Worm (Caenorhabditis elegans) whole organism, L1 larva: ENCODE results near the gene cest-32.
A peak's percentile ranks its signal among the peaks of the same experiment; 100 is the strongest.

Experiments
- C04F5.9 ChIP-seq: sonication (generic microtip); optimal IDR thresholded peaks from 2 replicates; lab custom pipeline; 2016; ENCODE audit warnings: missing genetic modification characterization, missing compliant biosample characterization
- C16A3.4 ChIP-seq: fragments of 150-350 bp; optimal IDR thresholded peaks from 2 replicates; lab custom pipeline; 2014; ENCODE audit warnings: missing biosample characterization, missing genetic modification characterization
- alr-1 ChIP-seq: fragments of 200-800 bp; sonication (Bioruptor generic); optimal IDR thresholded peaks from 2 replicates; lab custom pipeline; 2018; ENCODE audit warnings: borderline replicate concordance, mild to moderate bottlenecking, missing genetic modification characterization, missing compliant biosample characterization
- aly-2 ChIP-seq: fragments of 150-350 bp; optimal IDR thresholded peaks from 2 replicates; lab custom pipeline; 2014; ENCODE audit warnings: missing biosample characterization, missing genetic modification characterization
- ama-1 ChIP-seq: fragments of 150-350 bp; optimal IDR thresholded peaks from 2 replicates; lab custom pipeline; 2014
- blmp-1 ChIP-seq: fragments of 150-350 bp; optimal IDR thresholded peaks from 2 replicates; lab custom pipeline; 2014; ENCODE audit warnings: missing biosample characterization, missing genetic modification characterization
- ceh-82 ChIP-seq, 3 experiments: fragments of 150-350 bp in 1 of 3; sonication (generic microtip) in 2 of 3; optimal IDR thresholded peaks; 2 replicates each; lab custom pipeline; 2014 to 2017; ENCODE audit warnings: missing biosample characterization in 3 of 3, missing genetic modification characterization in 3 of 3
- ces-1 ChIP-seq: fragments of 150-350 bp; optimal IDR thresholded peaks from 2 replicates; lab custom pipeline; 2014; ENCODE audit warnings: missing biosample characterization, missing genetic modification reagents, missing genetic modification characterization
- dsc-1 ChIP-seq: sonication (generic microtip); optimal IDR thresholded peaks from 2 replicates; lab custom pipeline; 2016; ENCODE audit warnings: mild to moderate bottlenecking, missing genetic modification characterization, missing compliant biosample characterization
- efl-1 ChIP-seq, 4 experiments: fragments of 150-350 bp; optimal IDR thresholded peaks in 3 of 4; peaks in 1 of 4; 1 replicate in 1 of 4; 2 replicates in 3 of 4; lab custom pipeline; 2014; ENCODE audit warnings: missing biosample characterization in 2 of 4, missing genetic modification characterization in 2 of 4, missing genetic modification reagents in 2 of 4
- egl-13 ChIP-seq: sonication (generic microtip); optimal IDR thresholded peaks from 2 replicates; lab custom pipeline; 2016; ENCODE audit warnings: missing genotype, missing genetic modification reagents, missing genetic modification characterization, missing compliant biosample characterization
- egl-27 ChIP-seq, 2 experiments: fragments of 150-350 bp in 1 of 2; sonication (generic microtip); optimal IDR thresholded peaks; 3 replicates each; lab custom pipeline; 2017 to 2018; ENCODE audit warnings: missing biosample characterization in 2 of 2, missing genetic modification characterization in 2 of 2, missing genetic modification reagents in 2 of 2
- elt-2 ChIP-seq: sonication (generic microtip); optimal IDR thresholded peaks from 2 replicates; lab custom pipeline; 2016; ENCODE audit warnings: missing genetic modification characterization, mild to moderate bottlenecking, inconsistent platforms, missing compliant biosample characterization, missing genetic modification reagents
- elt-3 ChIP-seq, 6 experiments: fragments of 150-350 bp in 1 of 6; sonication (generic microtip); optimal IDR thresholded peaks; 2 replicates each; lab custom pipeline; 2017 to 2018; ENCODE audit warnings: missing biosample characterization in 6 of 6, missing genetic modification characterization in 6 of 6, inconsistent platforms in 1 of 6
- fkh-10 ChIP-seq: sonication (generic microtip); optimal IDR thresholded peaks from 2 replicates; lab custom pipeline; 2017; ENCODE audit warnings: missing biosample characterization, missing genetic modification reagents, missing genetic modification characterization
- grh-1 ChIP-seq: fragments of 200-800 bp; sonication (Bioruptor generic); IDR thresholded peaks from 2 replicates; pipeline ENCODE4 v1.3.6; 2022; ENCODE audit warnings: missing genetic modification reagents, missing genetic modification characterization, missing compliant biosample characterization
- hlh-17 ChIP-seq: fragments of 200-800 bp; sonication (Bioruptor generic); optimal IDR thresholded peaks from 2 replicates; lab custom pipeline; 2018; ENCODE audit warnings: missing genetic modification characterization, mild to moderate bottlenecking, missing compliant biosample characterization, moderate library complexity, borderline replicate concordance
- hpl-2 ChIP-seq: fragments of 150-350 bp; optimal IDR thresholded peaks from 2 replicates; lab custom pipeline; 2014; ENCODE audit warnings: missing biosample characterization, missing genetic modification reagents, missing genetic modification characterization
- lin-14 ChIP-seq: fragments of 200-800 bp; sonication (Bioruptor generic); optimal IDR thresholded peaks from 2 replicates; lab custom pipeline; 2018; ENCODE audit warnings: mild to moderate bottlenecking, missing genetic modification characterization, moderate library complexity, missing compliant biosample characterization
- lin-35 ChIP-seq, 2 experiments: fragments of 150-350 bp; optimal IDR thresholded peaks; 2 replicates each; lab custom pipeline; 2014; ENCODE audit warnings: missing biosample characterization in 2 of 2, missing genetic modification characterization in 2 of 2, missing genetic modification reagents in 2 of 2
- lin-39 ChIP-seq: fragments of 150-350 bp; optimal IDR thresholded peaks from 2 replicates; lab custom pipeline; 2014; ENCODE audit warnings: missing biosample characterization, missing genetic modification reagents, missing genetic modification characterization
- lir-3 ChIP-seq: sonication (generic microtip); optimal IDR thresholded peaks from 2 replicates; lab custom pipeline; 2016; ENCODE audit warnings: mild to moderate bottlenecking, missing genetic modification characterization, moderate library complexity, missing compliant biosample characterization; ENCODE audit not compliant: poor library complexity
- lsy-2 ChIP-seq, 2 experiments: fragments of 150-350 bp; optimal IDR thresholded peaks; 2 replicates each; lab custom pipeline; 2014; ENCODE audit warnings: missing biosample characterization in 2 of 2, missing genetic modification characterization in 2 of 2
- mab-9 ChIP-seq: fragments of 200-800 bp; sonication (Bioruptor generic); IDR thresholded peaks from 2 replicates; pipeline ENCODE4 v1.3.6; 2022; ENCODE audit warnings: missing genetic modification reagents, missing genetic modification characterization, missing compliant biosample characterization
- mdl-1 ChIP-seq, 2 experiments: fragments of 150-350 bp; optimal IDR thresholded peaks; 2 replicates each; lab custom pipeline; 2014 to 2017; ENCODE audit warnings: missing biosample characterization in 2 of 2, missing genetic modification characterization in 2 of 2, inconsistent platforms in 1 of 2
- nhr-11 ChIP-seq: fragments of 150-350 bp; optimal IDR thresholded peaks from 2 replicates; lab custom pipeline; 2014; ENCODE audit warnings: missing biosample characterization, missing genetic modification characterization
- nhr-19 ChIP-seq: fragments of 200-800 bp; sonication (Bioruptor generic); conservative IDR thresholded peaks from 2 replicates; pipeline ENCODE4 v1.3.6; 2022; ENCODE audit warnings: missing genetic modification characterization, missing compliant biosample characterization
- nhr-20 ChIP-seq: sonication (generic microtip); optimal IDR thresholded peaks from 2 replicates; lab custom pipeline; 2016; ENCODE audit warnings: mild to moderate bottlenecking, missing genetic modification characterization, missing compliant biosample characterization
- nhr-47 ChIP-seq: sonication (generic microtip); optimal IDR thresholded peaks from 2 replicates; lab custom pipeline; 2016; ENCODE audit warnings: mild to moderate bottlenecking, missing genetic modification characterization, moderate library complexity, missing compliant biosample characterization
- nhr-71 ChIP-seq: sonication (generic microtip); optimal IDR thresholded peaks from 2 replicates; lab custom pipeline; 2016; ENCODE audit warnings: mild to moderate bottlenecking, missing genetic modification characterization, moderate library complexity, missing compliant biosample characterization
- nhr-85 ChIP-seq: sonication (generic microtip); peaks from one replicate; lab custom pipeline; 2016; ENCODE audit warnings: missing genetic modification characterization, inconsistent platforms, missing compliant biosample characterization
- nhr-90 ChIP-seq: sonication (generic microtip); optimal IDR thresholded peaks from 2 replicates; lab custom pipeline; 2016; ENCODE audit warnings: mild to moderate bottlenecking, missing genetic modification characterization, missing compliant biosample characterization; ENCODE audit not compliant: poor library complexity
- pag-3 ChIP-seq: sonication (generic microtip); optimal IDR thresholded peaks from 2 replicates; lab custom pipeline; 2017; ENCODE audit warnings: missing genetic modification characterization, mild to moderate bottlenecking, missing compliant biosample characterization, antibody characterized with exemption, borderline replicate concordance; ENCODE audit not compliant: insufficient read depth
- pax-3 ChIP-seq: fragments of 200-800 bp; sonication (Bioruptor generic); optimal IDR thresholded peaks from 2 replicates; lab custom pipeline; 2018; ENCODE audit warnings: mild to moderate bottlenecking, missing genetic modification characterization, moderate library complexity, missing compliant biosample characterization
- skn-1 ChIP-seq: fragments of 150-350 bp; optimal IDR thresholded peaks from 2 replicates; lab custom pipeline; 2014; ENCODE audit warnings: missing biosample characterization, missing genetic modification characterization
- snu-23 ChIP-seq: sonication (generic microtip); optimal IDR thresholded peaks from 2 replicates; lab custom pipeline; 2016; ENCODE audit warnings: missing genetic modification characterization, missing compliant biosample characterization
- sup-37 ChIP-seq: fragments of 200-800 bp; sonication (Bioruptor generic); optimal IDR thresholded peaks from 2 replicates; lab custom pipeline; 2018; ENCODE audit warnings: mild to moderate bottlenecking, missing genetic modification characterization, missing compliant biosample characterization
- swsn-7 ChIP-seq: sonication (generic microtip); optimal IDR thresholded peaks from 2 replicates; lab custom pipeline; 2016; ENCODE audit warnings: missing genetic modification characterization, missing compliant biosample characterization
- tbx-2 ChIP-seq: sonication (generic microtip); optimal IDR thresholded peaks from 2 replicates; lab custom pipeline; 2016; ENCODE audit warnings: missing genetic modification characterization, missing compliant biosample characterization
- tlp-1 ChIP-seq: fragments of 150-350 bp; optimal IDR thresholded peaks from 2 replicates; lab custom pipeline; 2014; ENCODE audit warnings: missing biosample characterization, missing genetic modification characterization
- unc-130 ChIP-seq: fragments of 150-350 bp; optimal IDR thresholded peaks from 2 replicates; lab custom pipeline; 2017; ENCODE audit warnings: missing biosample characterization, missing genetic modification characterization, inconsistent platforms
- unc-86 ChIP-seq: sonication (generic microtip); optimal IDR thresholded peaks from 2 replicates; lab custom pipeline; 2016; ENCODE audit warnings: missing genetic modification characterization, missing compliant biosample characterization
- unc-98 ChIP-seq: fragments of 200-800 bp; sonication (Bioruptor generic); IDR thresholded peaks from 2 replicates; pipeline ENCODE4 v1.3.6; 2022; ENCODE audit warnings: missing genetic modification characterization, missing compliant biosample characterization
- xbp-1 ChIP-seq: sonication (generic microtip); optimal IDR thresholded peaks from 2 replicates; lab custom pipeline; 2016; ENCODE audit warnings: missing genetic modification characterization, missing compliant biosample characterization
- zip-4 ChIP-seq: fragments of 200-800 bp; sonication (Bioruptor generic); optimal IDR thresholded peaks from 2 replicates; lab custom pipeline; 2018; ENCODE audit warnings: mild to moderate bottlenecking, missing genetic modification characterization, moderate library complexity, missing compliant biosample characterization
- ztf-11 ChIP-seq, 2 experiments: sonication (generic microtip); optimal IDR thresholded peaks; 2 replicates each; lab custom pipeline; 2016 to 2017; ENCODE audit warnings: missing genetic modification characterization in 2 of 2, missing biosample characterization in 1 of 2, missing compliant biosample characterization in 1 of 2
- ztf-4 ChIP-seq: fragments of 150-350 bp; optimal IDR thresholded peaks from 2 replicates; lab custom pipeline; 2014; ENCODE audit warnings: missing biosample characterization, missing genetic modification characterization

Gene cest-32

ce11 chrV:5273241-5273640 is 39.5 kb upstream of the cest-32 start:
- TF ChIP-seq elt-2 (tag; lab: Kevin White, UChicago) = peak; percentile 7
- peak in 1 of 2 experiments; percentile 1 for TF ChIP-seq lin-35 (GFP tag; optimal IDR thresholded peaks at IDR 0.05; lab: Kevin White, UChicago)
- TF ChIP-seq nhr-19 = 0 out of 2 replicates have a peak, but pooled peaks have one; percentile 2
- TF ChIP-seq efl-1 (optimal IDR thresholded peaks at IDR 0.05; lab: Kevin White, UChicago) = no peak
- peak in 1 of 2 experiments; percentile 57 for TF ChIP-seq efl-1 (GFP tag; optimal IDR thresholded peaks at IDR 0.05 in 1 of 2; lab: Kevin White, UChicago)
- no peak for TF ChIP-seq fkh-10 (GFP tag; lab: Kevin White, UChicago)
- no peak for TF ChIP-seq hpl-2 (GFP tag; lab: Kevin White, UChicago)
- TF ChIP-seq nhr-20 (tag; lab: Kevin White, UChicago) = no peak
- no peak for TF ChIP-seq tbx-2
- no peak for TF ChIP-seq zip-4
- TF ChIP-seq elt-3 (tag; optimal IDR thresholded peaks at IDR 0.05; lab: Kevin White, UChicago) = peak in 1 of 6 experiments; percentile 7

- TF ChIP-seq ceh-82 (tag; optimal IDR thresholded peaks at IDR 0.05; lab: Kevin White, UChicago) (peak in 1 of 3 experiments; percentile 20), unc-98 (GFP tag; lab: Robert Waterston, UW) (no peak), nhr-85 (tag; lab: Kevin White, UChicago) (peak; percentile 95), lir-3 (tag; lab: Kevin White, UChicago) (peak; percentile 9), ztf-11 (tag; optimal IDR thresholded peaks at IDR 0.05; lab: Kevin White, UChicago) (no peak), nhr-20 (tag; lab: Kevin White, UChicago) (peak; percentile 96), unc-86 (tag; lab: Kevin White, UChicago) (no peak), xbp-1 (tag; lab: Kevin White, UChicago) (peak; percentile 36), efl-1 (optimal IDR thresholded peaks at IDR 0.05; lab: Kevin White, UChicago) (peak in 1 of 2 experiments; percentile 7), efl-1 (GFP tag; optimal IDR thresholded peaks at IDR 0.05 in 1 of 2; lab: Kevin White, UChicago) (peak in 1 of 2 experiments; percentile 91), nhr-11 (peak; percentile 17), lin-39 (tag; lab: Kevin White, UChicago) (no peak), pag-3 (tag; lab: Kevin White, UChicago) (no peak), nhr-47 (tag; lab: Kevin White, UChicago) (peak; percentile 50), blmp-1 (tag; lab: Kevin White, UChicago) (peak; percentile 9), aly-2 (tag; lab: Kevin White, UChicago) (no peak), nhr-90 (tag; lab: Kevin White, UChicago) (peak; percentile 45), lin-14 (GFP tag; lab: Kevin White, UChicago) (peak; percentile 82), ztf-4 (tag; lab: Kevin White, UChicago) (peak; percentile 39), fkh-10 (GFP tag; lab: Kevin White, UChicago) (peak; percentile 12), elt-3 (tag; optimal IDR thresholded peaks at IDR 0.05; lab: Kevin White, UChicago) (peak in 5 of 6 experiments; percentile 42 to 71 (median 64)), snu-23 (peak; percentile 74), nhr-71 (tag; lab: Kevin White, UChicago) (peak; percentile 81), egl-13 (tag; lab: Kevin White, UChicago) (no peak), swsn-7 (peak; percentile 23), unc-130 (tag; lab: Kevin White, UChicago) (peak; percentile 72), alr-1 (tag; lab: Kevin White, UChicago) (no peak), C04F5.9 (no peak), nhr-19 (peak; percentile 85), lin-35 (GFP tag; optimal IDR thresholded peaks at IDR 0.05; lab: Kevin White, UChicago) (peak in 1 of 2 experiments; percentile 40), grh-1 (GFP tag; lab: Robert Waterston, UW) (peak; percentile 84), sup-37 (no peak), mab-9 (GFP tag; lab: Robert Waterston, UW) (no peak), ces-1 (GFP tag; lab: Kevin White, UChicago) (no peak), mdl-1 (tag; optimal IDR thresholded peaks at IDR 0.05; lab: Kevin White, UChicago) (peak in 1 of 2 experiments; percentile 44), dsc-1 (tag; lab: Kevin White, UChicago) (peak; percentile 8), tbx-2 (peak; percentile 20), hlh-17 (GFP tag; lab: Kevin White, UChicago) (no peak), ama-1 (lab: Kevin White, UChicago) (no peak), tlp-1 (tag; lab: Kevin White, UChicago) (no peak), pax-3 (tag; lab: Kevin White, UChicago) (no peak), C16A3.4 (tag; lab: Kevin White, UChicago) (peak; percentile 43), skn-1 (tag; lab: Kevin White, UChicago) (peak; percentile 18), egl-27 (tag; optimal IDR thresholded peaks at IDR 0.05; lab: Kevin White, UChicago) (no peak), lsy-2 (tag; optimal IDR thresholded peaks at IDR 0.05; lab: Kevin White, UChicago) (peak; percentile 1 to 4)
These were observed 39.0 kb upstream of the cest-32 start for ce11 chrV:5272619-5273074.
